Worm (Caenorhabditis elegans) whole organism, L2 larva: Measurements from ENCODE around the gene F32D8.4.

ENCODE experiments used
- C34F6.9 ChIP-seq: fragments of 150-350 bp; optimal IDR thresholded peaks from 2 replicates; lab custom pipeline; 2014; ENCODE audit warnings: missing biosample characterization, missing genetic modification characterization
- F13H6.1 ChIP-seq: sonication (generic microtip); optimal IDR thresholded peaks from 2 replicates; lab custom pipeline; 2016; ENCODE audit warnings: missing genetic modification characterization, missing compliant biosample characterization
- R02D3.7 ChIP-seq: fragments of 150-350 bp; optimal IDR thresholded peaks from 2 replicates; lab custom pipeline; 2014; ENCODE audit warnings: missing biosample characterization, missing genetic modification characterization
- Y55F3AM.14 ChIP-seq: fragments of 200-800 bp; sonication (Bioruptor generic); optimal IDR thresholded peaks from 2 replicates; lab custom pipeline; 2018; ENCODE audit warnings: mild to moderate bottlenecking, missing genetic modification characterization, missing compliant biosample characterization
- ZK546.5 ChIP-seq: sonication (generic microtip); optimal IDR thresholded peaks from 2 replicates; lab custom pipeline; 2017; ENCODE audit warnings: missing biosample characterization, missing genetic modification characterization
- alr-1 ChIP-seq: fragments of 150-350 bp; optimal IDR thresholded peaks from 2 replicates; lab custom pipeline; 2014; ENCODE audit warnings: missing biosample characterization, missing genetic modification characterization
- aly-2 ChIP-seq: fragments of 150-350 bp; optimal IDR thresholded peaks from 2 replicates; lab custom pipeline; 2014; ENCODE audit warnings: missing biosample characterization, missing genetic modification characterization
- ama-1 ChIP-seq: fragments of 150-350 bp; optimal IDR thresholded peaks from 2 replicates; lab custom pipeline; 2018; ENCODE audit warnings: inconsistent platforms
- blmp-1 ChIP-seq: sonication (generic microtip); optimal IDR thresholded peaks from 2 replicates; lab custom pipeline; 2017; ENCODE audit warnings: missing genetic modification characterization, mild to moderate bottlenecking, missing compliant biosample characterization, antibody characterized with exemption, moderate library complexity; ENCODE audit not compliant: insufficient read depth
- ceh-16 ChIP-seq: fragments of 150-350 bp; optimal IDR thresholded peaks from 2 replicates; lab custom pipeline; 2014; ENCODE audit warnings: missing biosample characterization, missing genetic modification characterization
- ceh-82 ChIP-seq: fragments of 150-350 bp; optimal IDR thresholded peaks from 2 replicates; lab custom pipeline; 2014; ENCODE audit warnings: missing biosample characterization, missing genetic modification characterization
- crh-2 ChIP-seq: sonication (generic microtip); optimal IDR thresholded peaks from 2 replicates; lab custom pipeline; 2017; ENCODE audit warnings: missing biosample characterization, missing genetic modification characterization
- dmd-4 ChIP-seq: sonication (generic microtip); optimal IDR thresholded peaks from 2 replicates; lab custom pipeline; 2017; ENCODE audit warnings: missing biosample characterization, missing genetic modification characterization
- egl-27 ChIP-seq: sonication (generic microtip); optimal IDR thresholded peaks from 3 replicates; lab custom pipeline; 2017; ENCODE audit warnings: missing biosample characterization, missing genetic modification reagents, missing genetic modification characterization
- elt-1 ChIP-seq: fragments of 150-350 bp; optimal IDR thresholded peaks from 2 replicates; lab custom pipeline; 2014; ENCODE audit warnings: missing biosample characterization, missing genetic modification characterization
- elt-3 ChIP-seq: sonication (generic microtip); optimal IDR thresholded peaks from 2 replicates; lab custom pipeline; 2017; ENCODE audit warnings: missing biosample characterization, missing genetic modification characterization
- fos-1 ChIP-seq: fragments of 150-350 bp; optimal IDR thresholded peaks from 2 replicates; lab custom pipeline; 2014; ENCODE audit warnings: missing biosample characterization, missing genetic modification characterization
- gmeb-1 ChIP-seq: fragments of 150-350 bp; optimal IDR thresholded peaks from 2 replicates; lab custom pipeline; 2014; ENCODE audit warnings: missing biosample characterization, missing genetic modification characterization
- lin-11 ChIP-seq: fragments of 150-350 bp; sonication (generic microtip); optimal IDR thresholded peaks from 2 replicates; lab custom pipeline; 2014; ENCODE audit warnings: missing biosample characterization, missing genetic modification characterization, inconsistent platforms, mixed read lengths
- lin-13 ChIP-seq: fragments of 150-350 bp; optimal IDR thresholded peaks from 2 replicates; lab custom pipeline; 2014; ENCODE audit warnings: missing biosample characterization, missing genetic modification reagents, missing genetic modification characterization
- lin-39 ChIP-seq: fragments of 150-350 bp; optimal IDR thresholded peaks from 2 replicates; lab custom pipeline; 2014; ENCODE audit warnings: missing biosample characterization, missing genetic modification reagents, missing genetic modification characterization
- lsy-2 ChIP-seq, 2 experiments: fragments of 150-350 bp in 1 of 2; sonication (generic microtip) in 1 of 2; optimal IDR thresholded peaks; 2 replicates each; lab custom pipeline; 2014 to 2017; ENCODE audit warnings: missing biosample characterization in 2 of 2, missing genetic modification characterization in 2 of 2
- mab-5 ChIP-seq: fragments of 150-350 bp; optimal IDR thresholded peaks from 2 replicates; lab custom pipeline; 2014; ENCODE audit warnings: missing biosample characterization, missing genetic modification characterization
- mbf-1 ChIP-seq: sonication (generic microtip); optimal IDR thresholded peaks from 2 replicates; lab custom pipeline; 2017; ENCODE audit warnings: missing biosample characterization, missing genetic modification characterization
- mdl-1 ChIP-seq, 2 experiments: fragments of 150-350 bp in 1 of 2; sonication (generic microtip) in 1 of 2; optimal IDR thresholded peaks; 2 replicates each; lab custom pipeline; 2017; ENCODE audit warnings: missing biosample characterization in 2 of 2, missing genetic modification characterization in 2 of 2
- nhr-10 ChIP-seq: sonication (generic microtip); optimal IDR thresholded peaks from 2 replicates; lab custom pipeline; 2017; ENCODE audit warnings: missing biosample characterization, missing genetic modification characterization
- nhr-11 ChIP-seq: fragments of 150-350 bp; optimal IDR thresholded peaks from 2 replicates; lab custom pipeline; 2014; ENCODE audit warnings: missing biosample characterization, missing genetic modification characterization
- nhr-12 ChIP-seq: fragments of 150-350 bp; optimal IDR thresholded peaks from 2 replicates; lab custom pipeline; 2014; ENCODE audit warnings: missing biosample characterization, missing genetic modification characterization
- nhr-129 ChIP-seq: fragments of 150-350 bp; optimal IDR thresholded peaks from 2 replicates; lab custom pipeline; 2014; ENCODE audit warnings: missing biosample characterization, missing genetic modification characterization
- nhr-21 ChIP-seq: fragments of 150-350 bp; optimal IDR thresholded peaks from 2 replicates; lab custom pipeline; 2014; ENCODE audit warnings: missing biosample characterization, missing genetic modification characterization
- nhr-23 ChIP-seq: fragments of 150-350 bp; optimal IDR thresholded peaks from 2 replicates; lab custom pipeline; 2014; ENCODE audit warnings: missing biosample characterization, missing genetic modification reagents, missing genetic modification characterization
- nhr-237 ChIP-seq: fragments of 150-350 bp; optimal IDR thresholded peaks from 2 replicates; lab custom pipeline; 2014; ENCODE audit warnings: missing biosample characterization, missing genetic modification characterization
- nhr-25 ChIP-seq: fragments of 150-350 bp; sonication (generic microtip); optimal IDR thresholded peaks from 3 replicates; lab custom pipeline; 2014; ENCODE audit warnings: missing biosample characterization, missing genetic modification characterization
- nhr-6 ChIP-seq: fragments of 150-350 bp; optimal IDR thresholded peaks from 2 replicates; lab custom pipeline; 2014; ENCODE audit warnings: missing biosample characterization, missing genetic modification characterization
- nhr-77 ChIP-seq: fragments of 150-350 bp; optimal IDR thresholded peaks from 2 replicates; lab custom pipeline; 2014; ENCODE audit warnings: missing biosample characterization, missing genetic modification characterization
- peb-1 ChIP-seq: fragments of 150-350 bp; optimal IDR thresholded peaks from 2 replicates; lab custom pipeline; 2014; ENCODE audit warnings: missing biosample characterization, missing genetic modification characterization
- sem-4 ChIP-seq: fragments of 150-350 bp; optimal IDR thresholded peaks from 2 replicates; lab custom pipeline; 2014; ENCODE audit warnings: missing biosample characterization, missing genetic modification reagents, missing genetic modification characterization
- skn-1 ChIP-seq: sonication (generic microtip); optimal IDR thresholded peaks from 2 replicates; lab custom pipeline; 2017; ENCODE audit warnings: missing biosample characterization, missing genetic modification characterization
- sma-3 ChIP-seq: sonication (generic microtip); optimal IDR thresholded peaks from 2 replicates; lab custom pipeline; 2016; ENCODE audit warnings: missing genetic modification reagents, missing genetic modification characterization, missing compliant biosample characterization
- sma-9 ChIP-seq, 2 experiments: fragments of 150-350 bp in 1 of 2; sonication (generic microtip) in 1 of 2; optimal IDR thresholded peaks; 2 replicates each; lab custom pipeline; 2014 to 2016; ENCODE audit warnings: missing genetic modification characterization in 2 of 2, mild to moderate bottlenecking in 1 of 2, missing biosample characterization in 1 of 2, missing compliant biosample characterization in 1 of 2, missing genetic modification reagents in 1 of 2, moderate library complexity in 1 of 2
- snpc-4 ChIP-seq: fragments of 150-350 bp; optimal IDR thresholded peaks from 2 replicates; lab custom pipeline; 2014; ENCODE audit warnings: missing biosample characterization, missing genetic modification characterization
- unc-39 ChIP-seq: fragments of 150-350 bp; optimal IDR thresholded peaks from 2 replicates; lab custom pipeline; 2014; ENCODE audit warnings: missing biosample characterization, missing genetic modification characterization
- unc-55 ChIP-seq: fragments of 150-350 bp; sonication (generic microtip); optimal IDR thresholded peaks from 3 replicates; lab custom pipeline; 2014; ENCODE audit warnings: missing biosample characterization, missing genetic modification reagents, missing genetic modification characterization
- unc-62 ChIP-seq: fragments of 150-350 bp; optimal IDR thresholded peaks from 2 replicates; lab custom pipeline; 2014; ENCODE audit warnings: missing biosample characterization, missing genetic modification reagents, missing genetic modification characterization
- zag-1 ChIP-seq: fragments of 150-350 bp; optimal IDR thresholded peaks from 2 replicates; lab custom pipeline; 2014; ENCODE audit warnings: missing biosample characterization, missing genetic modification characterization
- ztf-1 ChIP-seq: fragments of 200-800 bp; sonication (Bioruptor generic); conservative IDR thresholded peaks from 2 replicates; pipeline ENCODE4 v1.3.6; 2022; ENCODE audit warnings: missing genetic modification characterization, missing compliant biosample characterization
- ztf-11 ChIP-seq: sonication (generic microtip); optimal IDR thresholded peaks from 2 replicates; lab custom pipeline; 2017; ENCODE audit warnings: missing biosample characterization, missing genetic modification characterization
- ztf-4 ChIP-seq: fragments of 150-350 bp; optimal IDR thresholded peaks from 2 replicates; lab custom pipeline; 2014; ENCODE audit warnings: missing biosample characterization, missing genetic modification characterization

F32D8.4 gene

DNA sequence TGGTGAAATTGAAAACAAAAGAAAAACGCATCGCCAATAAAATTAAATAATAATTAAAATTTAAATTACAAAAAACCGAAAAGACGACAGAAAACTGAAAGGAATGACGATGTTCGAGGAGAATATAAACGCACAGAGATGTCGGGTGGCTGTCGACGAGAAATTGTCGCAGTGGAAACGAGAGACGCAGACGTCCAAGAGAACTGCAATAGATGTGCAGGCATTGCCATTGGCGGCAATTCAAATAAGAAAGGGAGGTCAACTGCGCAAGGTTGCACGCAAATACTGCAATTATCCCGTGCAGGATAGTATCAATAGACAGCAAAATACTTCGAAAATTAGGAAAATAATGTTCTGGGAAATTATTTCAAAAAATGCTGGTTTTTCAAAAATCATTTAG lies 3.8 kb upstream of the F32D8.4 start:
- TF ChIP-seq zag-1 (tag; lab: Kevin White, UChicago): peak; percentile 94
- peak; percentile 97 for TF ChIP-seq nhr-6 (tag; lab: Kevin White, UChicago)
- TF ChIP-seq unc-62 (GFP tag; lab: Kevin White, UChicago): peak; percentile 95
- peak; percentile 97 for TF ChIP-seq ztf-4 (tag; lab: Kevin White, UChicago)
- TF ChIP-seq snpc-4: peak; percentile 89
- TF ChIP-seq gmeb-1 (tag; lab: Kevin White, UChicago): peak; percentile 100
- peak; percentile 98 for TF ChIP-seq sem-4 (tag; lab: Kevin White, UChicago)
- peak; percentile 99 for TF ChIP-seq sma-3 (GFP tag; lab: Kevin White, UChicago)
- TF ChIP-seq egl-27 (tag; lab: Kevin White, UChicago): peak; percentile 97
- no peak for TF ChIP-seq alr-1
- peak; percentile 100 for TF ChIP-seq ZK546.5
- peak; percentile 53 for TF ChIP-seq lin-39
- peak; percentile 98 for TF ChIP-seq F13H6.1 (tag; lab: Kevin White, UChicago)
- TF ChIP-seq peb-1 (tag; lab: Kevin White, UChicago): peak; percentile 40
- TF ChIP-seq nhr-25 (tag; lab: Kevin White, UChicago): peak; percentile 99
- peak; percentile 79 for TF ChIP-seq nhr-11
- TF ChIP-seq mab-5: peak; percentile 97
- no peak for TF ChIP-seq nhr-23 (tag; lab: Kevin White, UChicago)
- TF ChIP-seq elt-3: no peak
- TF ChIP-seq R02D3.7 (tag; lab: Kevin White, UChicago): peak; percentile 71
- peak; percentile 100 for TF ChIP-seq unc-55 (GFP tag; lab: Kevin White, UChicago)
- peak; percentile 95 to 98 for TF ChIP-seq lsy-2 (tag; optimal IDR thresholded peaks at IDR 0.05; lab: Kevin White, UChicago)
- peak; percentile 19 for TF ChIP-seq aly-2 (tag; lab: Kevin White, UChicago)
- TF ChIP-seq dmd-4: peak; percentile 58
- TF ChIP-seq lin-11 (tag; lab: Kevin White, UChicago): peak; percentile 99
- TF ChIP-seq ceh-82 (tag; lab: Kevin White, UChicago): peak; percentile 93
- TF ChIP-seq nhr-237 (tag; lab: Kevin White, UChicago): peak; percentile 85
- TF ChIP-seq nhr-12 (tag; lab: Kevin White, UChicago): peak; percentile 79
- TF ChIP-seq sma-9 (GFP tag; optimal IDR thresholded peaks at IDR 0.05; lab: Kevin White, UChicago): peak; percentile 100
- TF ChIP-seq sma-9 (tag; optimal IDR thresholded peaks at IDR 0.05; lab: Kevin White, UChicago): no peak
- TF ChIP-seq ztf-1 (GFP tag; lab: Robert Waterston, UW): no peak
- no peak for TF ChIP-seq elt-1 (tag; lab: Kevin White, UChicago)
- TF ChIP-seq mdl-1 (tag; optimal IDR thresholded peaks at IDR 0.05; lab: Kevin White, UChicago): peak; percentile 74 to 90
- TF ChIP-seq blmp-1 (tag; lab: Kevin White, UChicago): peak; percentile 92
- peak; percentile 92 for TF ChIP-seq nhr-77 (tag; lab: Kevin White, UChicago)
- TF ChIP-seq lin-13 (GFP tag; lab: Kevin White, UChicago): peak; percentile 98
- peak; percentile 99 for TF ChIP-seq nhr-21 (tag; lab: Kevin White, UChicago)
- peak; percentile 98 for TF ChIP-seq fos-1 (tag; lab: Kevin White, UChicago)
- TF ChIP-seq nhr-129 (tag; lab: Kevin White, UChicago): peak; percentile 98
- TF ChIP-seq skn-1: peak; percentile 80
- TF ChIP-seq nhr-10: peak; percentile 79
- TF ChIP-seq mbf-1 (tag; lab: Kevin White, UChicago): no peak
- peak; percentile 80 for TF ChIP-seq ama-1 (lab: Kevin White, UChicago)
- TF ChIP-seq ztf-11 (tag; lab: Kevin White, UChicago): peak; percentile 71
- TF ChIP-seq ceh-16 (tag; lab: Kevin White, UChicago): peak; percentile 95
- peak; percentile 99 for TF ChIP-seq crh-2
- TF ChIP-seq C34F6.9: peak; percentile 100
- TF ChIP-seq Y55F3AM.14: peak; percentile 99
- no peak for TF ChIP-seq unc-39 (tag; lab: Kevin White, UChicago)
- TF ChIP-seq, all 48 proteins: peak for 41
